Worm (Caenorhabditis elegans) whole organism, early embryonic: Measurements from ENCODE around the gene rbx-1.

ENCODE experiments used
- ets-7 ChIP-seq: sonication (generic microtip); optimal IDR thresholded peaks from 2 replicates; lab custom pipeline; 2016; ENCODE audit warnings: missing genotype, missing genetic modification characterization, missing compliant biosample characterization
- hmg-4 ChIP-seq: fragments of 200-800 bp; sonication (Bioruptor generic); optimal IDR thresholded peaks from 2 replicates; lab custom pipeline; 2018; ENCODE audit warnings: mild to moderate bottlenecking, missing genetic modification characterization, missing compliant biosample characterization
- pes-1 ChIP-seq: fragments of 200-800 bp; sonication (Bioruptor generic); IDR thresholded peaks from 2 replicates; pipeline ENCODE4 v1.3.6; 2022; ENCODE audit warnings: missing genetic modification reagents, missing genetic modification characterization, missing compliant biosample characterization
- tbx-11 ChIP-seq: fragments of 200-800 bp; sonication (Bioruptor generic); IDR thresholded peaks from 2 replicates; pipeline ENCODE4 v1.3.6; 2022; ENCODE audit warnings: missing genetic modification characterization, missing compliant biosample characterization

- TF ChIP-seq tbx-11 (GFP tag; lab: Robert Waterston, UW) (no peak), hmg-4 (GFP tag; lab: Kevin White, UChicago) (no peak), pes-1 (GFP tag; lab: Robert Waterston, UW) (no peak), ets-7 (tag; lab: Kevin White, UChicago) (no peak)
Measured at ce11 chrV:9692649-9693112, 2.4 kb upstream of the rbx-1 start, which contains the start of gene ZK287.7.
